Fruit fly (Drosophila melanogaster): ENCODE measurements around the gene CG3061.

Gene CG3061

DNA sequence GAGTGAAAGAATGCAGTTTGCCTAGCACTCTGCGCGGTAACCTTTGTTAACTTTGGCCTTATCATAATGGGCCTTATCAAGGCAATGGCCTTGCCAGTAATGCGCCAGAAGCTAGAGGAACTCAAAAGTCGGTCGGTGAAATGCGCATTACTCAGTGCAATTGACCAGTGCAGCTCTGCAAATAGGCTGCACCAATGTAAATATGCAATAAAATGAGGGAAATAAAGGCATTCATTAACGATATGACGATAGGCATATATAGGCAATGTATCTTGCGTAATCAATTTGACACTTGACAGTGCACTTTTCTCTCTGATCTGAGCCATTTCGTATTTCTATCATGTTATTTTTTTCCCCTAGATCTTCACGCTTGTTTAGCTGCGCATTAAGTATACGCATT, 37.9 kb downstream of the CG3061 start (continued):
- no peak for TF ChIP-seq CG11762 (GFP tag; optimal IDR thresholded peaks at IDR 0.05; ENCODE audit: insufficient read depth)
- TF ChIP-seq eg (GFP tag; IDR thresholded peaks at IDR 0.05), result no peak
- peak; percentile 9 for TF ChIP-seq CG8632 (GFP tag; optimal IDR thresholded peaks at IDR 0.05)
- no peak for TF ChIP-seq Ets96B (tag; optimal IDR thresholded peaks at IDR 0.05)
- no peak for TF ChIP-seq CG31627 (GFP tag; optimal IDR thresholded peaks at IDR 0.05)
- peak; percentile 1 for TF ChIP-seq OdsH (GFP tag; optimal IDR thresholded peaks at IDR 0.05)
- no peak for TF ChIP-seq vri (GFP tag; optimal IDR thresholded peaks at IDR 0.05)
- no peak for TF ChIP-seq Sox15 (GFP tag; optimal IDR thresholded peaks at IDR 0.05)
- TF ChIP-seq Met (GFP tag; optimal IDR thresholded peaks at IDR 0.05), result no peak
- TF ChIP-seq esn (GFP tag; optimal IDR thresholded peaks at IDR 0.05), result no peak
- TF ChIP-seq CG6808 (GFP tag; optimal IDR thresholded peaks at IDR 0.05), result peak; percentile 35
- TF ChIP-seq fd85E (GFP tag; optimal IDR thresholded peaks at IDR 0.05), result no peak
- TF ChIP-seq dsx (GFP tag; optimal IDR thresholded peaks at IDR 0.05; ENCODE audit: poor library complexity, severe bottlenecking), result no peak

DNA sequence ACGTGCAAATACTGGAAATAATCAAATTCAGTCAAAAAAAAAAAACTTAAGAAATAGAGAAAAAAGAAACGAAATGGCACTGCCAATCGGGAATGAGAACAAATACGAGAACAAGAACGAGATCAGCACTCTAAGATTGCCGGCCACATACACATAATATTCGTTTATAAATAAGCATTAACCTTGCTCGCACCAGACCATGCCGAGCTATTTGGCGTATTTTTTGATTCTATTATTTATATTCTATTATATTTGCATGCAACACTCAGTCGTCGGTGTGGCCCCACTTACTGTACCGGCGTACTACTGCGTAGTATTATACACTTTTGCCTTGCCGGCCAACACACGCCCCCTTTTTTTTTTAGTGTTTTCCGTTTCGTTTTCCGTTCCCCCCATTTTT, 38.5 kb downstream of the CG3061 start:
- TF ChIP-seq cyc (GFP tag; optimal IDR thresholded peaks at IDR 0.05) (no peak), acj6 (GFP tag; optimal IDR thresholded peaks at IDR 0.05) (peak; percentile 6), fkh (GFP tag; optimal IDR thresholded peaks at IDR 0.05) (no peak), Hr4 (GFP tag; optimal IDR thresholded peaks at IDR 0.05) (peak; percentile 20), Gug (GFP tag; IDR thresholded peaks at IDR 0.05) (no peak), eg (GFP tag; IDR thresholded peaks at IDR 0.05) (peak; percentile 33; the same call in 1 of the 3 replicates), Met (GFP tag; optimal IDR thresholded peaks at IDR 0.05) (peak; percentile 26), svp (GFP tag) (peak; percentile 72), dac (GFP tag; optimal IDR thresholded peaks at IDR 0.05) (no peak), CG6276 (GFP tag; optimal IDR thresholded peaks at IDR 0.05) (no peak), Hr39 (GFP tag; optimal IDR thresholded peaks at IDR 0.05) (no peak), Eip78C (GFP tag) (peak; percentile 64), achi (GFP tag; optimal IDR thresholded peaks at IDR 0.05) (peak; percentile 10), CG32006 (GFP tag; optimal IDR thresholded peaks at IDR 0.05) (peak; percentile 21), fd85E (GFP tag; optimal IDR thresholded peaks at IDR 0.05) (no peak), esn (GFP tag; optimal IDR thresholded peaks at IDR 0.05) (peak; percentile 3)

dm6 chr3R:14077026-14077425, 44.9 kb downstream of the CG3061 start:
- TF ChIP-seq dac (GFP tag; optimal IDR thresholded peaks at IDR 0.05) (no peak), CG11902 (GFP tag; optimal IDR thresholded peaks at IDR 0.05) (peak; percentile 45), Eip93F (GFP tag; optimal IDR thresholded peaks at IDR 0.05) (no peak), CG6792 (GFP tag; optimal IDR thresholded peaks at IDR 0.05) (peak; percentile 48), Met (GFP tag; optimal IDR thresholded peaks at IDR 0.05) (peak; percentile 42), Sox102F (GFP tag; optimal IDR thresholded peaks at IDR 0.05) (peak; percentile 19), Hr39 (GFP tag; optimal IDR thresholded peaks at IDR 0.05) (peak; percentile 21), CG8632 (GFP tag; optimal IDR thresholded peaks at IDR 0.05) (peak; percentile 48), Hr38 (GFP tag; optimal IDR thresholded peaks at IDR 0.05) (no peak), fd59A (GFP tag; optimal IDR thresholded peaks at IDR 0.05) (peak; percentile 21), CG3032 (tag; optimal IDR thresholded peaks at IDR 0.05) (peak; percentile 40), CG6808 (GFP tag; optimal IDR thresholded peaks at IDR 0.05) (peak; percentile 55), Sox15 (GFP tag; optimal IDR thresholded peaks at IDR 0.05) (no peak), cyc (GFP tag; optimal IDR thresholded peaks at IDR 0.05) (peak; percentile 64), pdm3 (GFP tag; optimal IDR thresholded peaks at IDR 0.05) (peak; percentile 42), Ets96B (tag; optimal IDR thresholded peaks at IDR 0.05) (peak; percentile 59), Gug (GFP tag; IDR thresholded peaks at IDR 0.05) (peak; percentile 40), CG4318 (GFP tag; optimal IDR thresholded peaks at IDR 0.05) (no peak), ss (GFP tag; optimal IDR thresholded peaks at IDR 0.05) (peak in 1 of 2 experiments; percentile 43), vri (GFP tag; optimal IDR thresholded peaks at IDR 0.05) (no peak), CG10669 (GFP tag; optimal IDR thresholded peaks at IDR 0.05) (peak; percentile 70), CG8319 (GFP tag; optimal IDR thresholded peaks at IDR 0.05) (no peak), CG9139 (GFP tag; optimal IDR thresholded peaks at IDR 0.05) (peak; percentile 44), spab (GFP tag; optimal IDR thresholded peaks at IDR 0.05) (peak; percentile 42), CG11762 (GFP tag; optimal IDR thresholded peaks at IDR 0.05; ENCODE audit: insufficient read depth) (peak; percentile 48), Hr4 (GFP tag; optimal IDR thresholded peaks at IDR 0.05) (peak; percentile 51), CG3919 (GFP tag; optimal IDR thresholded peaks at IDR 0.05) (peak; percentile 77), dsx (GFP tag; optimal IDR thresholded peaks at IDR 0.05; ENCODE audit: poor library complexity, severe bottlenecking) (peak; percentile 29), CG6163 (GFP tag; IDR thresholded peaks at IDR 0.05) (peak; percentile 83), svp (GFP tag) (peak; percentile 64), CG8119 (GFP tag; IDR thresholded peaks at IDR 0.05) (peak; percentile 66; the same call in 2 of the 3 replicates), eg (GFP tag; IDR thresholded peaks at IDR 0.05) (peak; percentile 67), Sox14 (GFP tag; optimal IDR thresholded peaks at IDR 0.05) (peak; percentile 25), fd85E (GFP tag; optimal IDR thresholded peaks at IDR 0.05) (no peak), fkh (GFP tag; optimal IDR thresholded peaks at IDR 0.05) (no peak), Smox (GFP tag; optimal IDR thresholded peaks at IDR 0.05) (no peak), topi (GFP tag; optimal IDR thresholded peaks at IDR 0.05) (peak; percentile 43), acj6 (GFP tag; optimal IDR thresholded peaks at IDR 0.05) (peak; percentile 49)
